Worm (Caenorhabditis elegans) whole organism, L1 larva: ENCODE measurements around the gene srsx-29.

Experiments
- C04F5.9 ChIP-seq: sonication (generic microtip); optimal IDR thresholded peaks from 2 replicates; lab custom pipeline; 2016; ENCODE audit warnings: missing genetic modification characterization, missing compliant biosample characterization
- C16A3.4 ChIP-seq: fragments of 150-350 bp; optimal IDR thresholded peaks from 2 replicates; lab custom pipeline; 2014; ENCODE audit warnings: missing biosample characterization, missing genetic modification characterization
- C34B4.2 ChIP-seq: sonication (generic microtip); optimal IDR thresholded peaks from 2 replicates; lab custom pipeline; 2017; ENCODE audit warnings: mild to moderate bottlenecking, missing genetic modification characterization, missing compliant biosample characterization
- Y116A8C.19 ChIP-seq: sonication (generic microtip); optimal IDR thresholded peaks from 2 replicates; lab custom pipeline; 2016; ENCODE audit warnings: missing compliant biosample characterization, missing genetic modification characterization, borderline replicate concordance
- aha-1 ChIP-seq: fragments of 150-350 bp; optimal IDR thresholded peaks from 2 replicates; lab custom pipeline; 2014; ENCODE audit warnings: missing biosample characterization, missing genetic modification characterization
- aly-2 ChIP-seq: fragments of 150-350 bp; optimal IDR thresholded peaks from 2 replicates; lab custom pipeline; 2014; ENCODE audit warnings: missing biosample characterization, missing genetic modification characterization
- ceh-63 ChIP-seq: fragments of 200-800 bp; sonication (Bioruptor generic); optimal IDR thresholded peaks from 2 replicates; lab custom pipeline; 2018; ENCODE audit warnings: mild to moderate bottlenecking, missing genetic modification characterization, missing compliant biosample characterization
- ceh-82 ChIP-seq, 3 experiments: fragments of 150-350 bp in 1 of 3; sonication (generic microtip) in 2 of 3; optimal IDR thresholded peaks; 2 replicates each; lab custom pipeline; 2014 to 2017; ENCODE audit warnings: missing biosample characterization in 3 of 3, missing genetic modification characterization in 3 of 3
- ceh-90 ChIP-seq: sonication (generic microtip); optimal IDR thresholded peaks from 2 replicates; lab custom pipeline; 2016; ENCODE audit warnings: missing genetic modification characterization, missing compliant biosample characterization
- ces-1 ChIP-seq: fragments of 150-350 bp; optimal IDR thresholded peaks from 2 replicates; lab custom pipeline; 2014; ENCODE audit warnings: missing biosample characterization, missing genetic modification reagents, missing genetic modification characterization
- efl-1 ChIP-seq, 4 experiments: fragments of 150-350 bp; optimal IDR thresholded peaks in 3 of 4; peaks in 1 of 4; 1 replicate in 1 of 4; 2 replicates in 3 of 4; lab custom pipeline; 2014; ENCODE audit warnings: missing biosample characterization in 2 of 4, missing genetic modification characterization in 2 of 4, missing genetic modification reagents in 2 of 4
- egl-13 ChIP-seq: sonication (generic microtip); optimal IDR thresholded peaks from 2 replicates; lab custom pipeline; 2016; ENCODE audit warnings: missing genotype, missing genetic modification reagents, missing genetic modification characterization, missing compliant biosample characterization
- egl-27 ChIP-seq, 2 experiments: fragments of 150-350 bp in 1 of 2; sonication (generic microtip); optimal IDR thresholded peaks; 3 replicates each; lab custom pipeline; 2017 to 2018; ENCODE audit warnings: missing biosample characterization in 2 of 2, missing genetic modification characterization in 2 of 2, missing genetic modification reagents in 2 of 2
- elt-3 ChIP-seq, 6 experiments: fragments of 150-350 bp in 1 of 6; sonication (generic microtip); optimal IDR thresholded peaks; 2 replicates each; lab custom pipeline; 2017 to 2018; ENCODE audit warnings: missing biosample characterization in 6 of 6, missing genetic modification characterization in 6 of 6, inconsistent platforms in 1 of 6
- ets-5 ChIP-seq: fragments of 200-800 bp; sonication (Bioruptor generic); IDR thresholded peaks from 2 replicates; pipeline ENCODE4 v1.3.6; 2022; ENCODE audit warnings: missing genetic modification characterization, missing compliant biosample characterization
- hlh-17 ChIP-seq: fragments of 200-800 bp; sonication (Bioruptor generic); optimal IDR thresholded peaks from 2 replicates; lab custom pipeline; 2018; ENCODE audit warnings: missing genetic modification characterization, mild to moderate bottlenecking, missing compliant biosample characterization, moderate library complexity, borderline replicate concordance
- hlh-4 ChIP-seq: sonication (generic microtip); optimal IDR thresholded peaks from 2 replicates; lab custom pipeline; 2016; ENCODE audit warnings: mild to moderate bottlenecking, missing genetic modification characterization, missing compliant biosample characterization
- hpl-2 ChIP-seq: fragments of 150-350 bp; optimal IDR thresholded peaks from 2 replicates; lab custom pipeline; 2014; ENCODE audit warnings: missing biosample characterization, missing genetic modification reagents, missing genetic modification characterization
- irx-1 ChIP-seq: sonication (generic microtip); optimal IDR thresholded peaks from 2 replicates; lab custom pipeline; 2016; ENCODE audit warnings: missing genetic modification characterization, missing compliant biosample characterization
- isw-1 ChIP-seq: fragments of 200-800 bp; sonication (Bioruptor generic); IDR thresholded peaks from 2 replicates; pipeline ENCODE4 v1.3.6; 2022; ENCODE audit warnings: missing genetic modification characterization, missing compliant biosample characterization
- lin-35 ChIP-seq, 2 experiments: fragments of 150-350 bp; optimal IDR thresholded peaks; 2 replicates each; lab custom pipeline; 2014; ENCODE audit warnings: missing biosample characterization in 2 of 2, missing genetic modification characterization in 2 of 2, missing genetic modification reagents in 2 of 2
- lir-3 ChIP-seq: sonication (generic microtip); optimal IDR thresholded peaks from 2 replicates; lab custom pipeline; 2016; ENCODE audit warnings: mild to moderate bottlenecking, missing genetic modification characterization, moderate library complexity, missing compliant biosample characterization; ENCODE audit not compliant: poor library complexity
- mef-2 ChIP-seq: fragments of 150-350 bp; optimal IDR thresholded peaks from 2 replicates; lab custom pipeline; 2014; ENCODE audit warnings: missing biosample characterization, missing genetic modification characterization
- mep-1 ChIP-seq: fragments of 150-350 bp; optimal IDR thresholded peaks from 2 replicates; lab custom pipeline; 2014; ENCODE audit warnings: missing biosample characterization, missing genetic modification characterization
- nhr-20 ChIP-seq: sonication (generic microtip); optimal IDR thresholded peaks from 2 replicates; lab custom pipeline; 2016; ENCODE audit warnings: mild to moderate bottlenecking, missing genetic modification characterization, missing compliant biosample characterization
- nhr-237 ChIP-seq: fragments of 150-350 bp; optimal IDR thresholded peaks from 2 replicates; lab custom pipeline; 2014; ENCODE audit warnings: missing biosample characterization, missing genetic modification characterization
- nhr-28 ChIP-seq: fragments of 150-350 bp; optimal IDR thresholded peaks from 2 replicates; lab custom pipeline; 2014; ENCODE audit warnings: missing biosample characterization, missing genetic modification characterization
- nhr-84 ChIP-seq: sonication (generic microtip); optimal IDR thresholded peaks from 2 replicates; lab custom pipeline; 2017; ENCODE audit warnings: missing biosample characterization, missing genetic modification characterization
- pag-3 ChIP-seq: sonication (generic microtip); optimal IDR thresholded peaks from 2 replicates; lab custom pipeline; 2017; ENCODE audit warnings: missing genetic modification characterization, mild to moderate bottlenecking, missing compliant biosample characterization, antibody characterized with exemption, borderline replicate concordance; ENCODE audit not compliant: insufficient read depth
- pax-3 ChIP-seq: fragments of 200-800 bp; sonication (Bioruptor generic); optimal IDR thresholded peaks from 2 replicates; lab custom pipeline; 2018; ENCODE audit warnings: mild to moderate bottlenecking, missing genetic modification characterization, moderate library complexity, missing compliant biosample characterization
- rnt-1 ChIP-seq: sonication (generic microtip); optimal IDR thresholded peaks from 2 replicates; lab custom pipeline; 2016; ENCODE audit warnings: mild to moderate bottlenecking, missing genetic modification characterization, moderate library complexity, missing compliant biosample characterization
- skn-1 ChIP-seq: fragments of 150-350 bp; optimal IDR thresholded peaks from 2 replicates; lab custom pipeline; 2014; ENCODE audit warnings: missing biosample characterization, missing genetic modification characterization
- snpc-4 ChIP-seq: fragments of 150-350 bp; optimal IDR thresholded peaks from 2 replicates; lab custom pipeline; 2014; ENCODE audit warnings: missing biosample characterization, missing genetic modification characterization
- snu-23 ChIP-seq: sonication (generic microtip); optimal IDR thresholded peaks from 2 replicates; lab custom pipeline; 2016; ENCODE audit warnings: missing genetic modification characterization, missing compliant biosample characterization
- sox-4 ChIP-seq: sonication (generic microtip); optimal IDR thresholded peaks from 2 replicates; lab custom pipeline; 2016; ENCODE audit warnings: missing genetic modification characterization, missing compliant biosample characterization
- sptf-1 ChIP-seq: fragments of 150-350 bp; optimal IDR thresholded peaks from 2 replicates; lab custom pipeline; 2014; ENCODE audit warnings: missing biosample characterization, missing genetic modification characterization
- sup-37 ChIP-seq: fragments of 200-800 bp; sonication (Bioruptor generic); optimal IDR thresholded peaks from 2 replicates; lab custom pipeline; 2018; ENCODE audit warnings: mild to moderate bottlenecking, missing genetic modification characterization, missing compliant biosample characterization
- tbx-2 ChIP-seq: sonication (generic microtip); optimal IDR thresholded peaks from 2 replicates; lab custom pipeline; 2016; ENCODE audit warnings: missing genetic modification characterization, missing compliant biosample characterization
- unc-130 ChIP-seq: fragments of 150-350 bp; optimal IDR thresholded peaks from 2 replicates; lab custom pipeline; 2017; ENCODE audit warnings: missing biosample characterization, missing genetic modification characterization, inconsistent platforms
- unc-86 ChIP-seq: sonication (generic microtip); optimal IDR thresholded peaks from 2 replicates; lab custom pipeline; 2016; ENCODE audit warnings: missing genetic modification characterization, missing compliant biosample characterization
- vab-15 ChIP-seq: sonication (generic microtip); optimal IDR thresholded peaks from 2 replicates; lab custom pipeline; 2017; ENCODE audit warnings: missing genotype, mild to moderate bottlenecking, missing genetic modification characterization, missing compliant biosample characterization
- zag-1 ChIP-seq: fragments of 150-350 bp; optimal IDR thresholded peaks from 2 replicates; lab custom pipeline; 2014; ENCODE audit warnings: missing biosample characterization, missing genetic modification characterization
- zip-4 ChIP-seq: fragments of 200-800 bp; sonication (Bioruptor generic); optimal IDR thresholded peaks from 2 replicates; lab custom pipeline; 2018; ENCODE audit warnings: mild to moderate bottlenecking, missing genetic modification characterization, moderate library complexity, missing compliant biosample characterization
- ztf-11 ChIP-seq, 2 experiments: sonication (generic microtip); optimal IDR thresholded peaks; 2 replicates each; lab custom pipeline; 2016 to 2017; ENCODE audit warnings: missing genetic modification characterization in 2 of 2, missing biosample characterization in 1 of 2, missing compliant biosample characterization in 1 of 2
- ztf-4 ChIP-seq: fragments of 150-350 bp; optimal IDR thresholded peaks from 2 replicates; lab custom pipeline; 2014; ENCODE audit warnings: missing biosample characterization, missing genetic modification characterization

Gene srsx-29

DNA sequence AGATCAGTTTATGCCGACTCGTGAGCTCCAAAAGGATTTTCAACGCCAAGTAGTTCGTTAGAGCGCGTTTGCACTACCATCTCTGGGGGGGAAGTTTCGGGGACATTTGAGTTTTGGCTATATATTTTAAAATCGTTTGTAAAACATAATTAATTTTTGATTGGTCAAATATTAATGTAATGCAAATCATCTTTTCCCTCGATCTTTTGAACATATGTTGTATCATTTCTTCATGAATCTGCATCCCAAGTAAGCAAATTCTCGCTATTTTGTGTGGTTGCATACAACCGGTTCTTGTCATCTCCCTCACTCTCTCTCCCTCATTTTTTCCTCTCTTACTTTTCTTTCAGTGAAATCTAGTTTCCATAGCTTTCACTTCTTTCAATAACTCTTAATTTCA lies 23.4 kb downstream of the srsx-29 start (continued):
- TF ChIP-seq egl-27 (tag; optimal IDR thresholded peaks at IDR 0.05; lab: Kevin White, UChicago): no peak
- peak; percentile 54 for TF ChIP-seq snpc-4
- TF ChIP-seq hpl-2 (GFP tag; lab: Kevin White, UChicago): no peak
- TF ChIP-seq lir-3: peak; percentile 83
- no peak for TF ChIP-seq elt-3 (tag; optimal IDR thresholded peaks at IDR 0.05; lab: Kevin White, UChicago)
- peak; percentile 41 for TF ChIP-seq pag-3 (tag; lab: Kevin White, UChicago)
- TF ChIP-seq ceh-82 (tag; optimal IDR thresholded peaks at IDR 0.05; lab: Kevin White, UChicago): no peak
- TF ChIP-seq hlh-4 (tag; lab: Kevin White, UChicago): peak; percentile 24
- peak; percentile 63 for TF ChIP-seq isw-1
- peak; percentile 62 for TF ChIP-seq vab-15 (tag; lab: Kevin White, UChicago)
- no peak for TF ChIP-seq nhr-84 (tag; lab: Kevin White, UChicago)
- peak; percentile 35 for TF ChIP-seq ceh-90 (tag; lab: Kevin White, UChicago)
- TF ChIP-seq ztf-4 (tag; lab: Kevin White, UChicago): no peak
- TF ChIP-seq hlh-17: no peak
- no peak for TF ChIP-seq aly-2 (tag; lab: Kevin White, UChicago)
- no peak for TF ChIP-seq Y116A8C.19 (tag; lab: Kevin White, UChicago)
- TF ChIP-seq lin-35 (GFP tag; optimal IDR thresholded peaks at IDR 0.05; lab: Kevin White, UChicago): peak; percentile 50 to 76
- peak; percentile 37 for TF ChIP-seq mep-1 (tag; lab: Kevin White, UChicago)
- TF ChIP-seq sptf-1 (tag; lab: Kevin White, UChicago): no peak
- TF ChIP-seq mef-2 (tag; lab: Kevin White, UChicago): no peak
- peak; percentile 75 for TF ChIP-seq tbx-2 (tag; lab: Kevin White, UChicago)
- TF ChIP-seq nhr-237 (tag; lab: Kevin White, UChicago): peak; percentile 23
- TF ChIP-seq C04F5.9 (tag; lab: Kevin White, UChicago): peak; percentile 52
- TF ChIP-seq ets-5 (GFP tag; lab: Robert Waterston, UW): no peak
- peak; percentile 81 for TF ChIP-seq snu-23 (GFP tag; lab: Kevin White, UChicago)
- peak; percentile 59 to 60 for TF ChIP-seq efl-1 (optimal IDR thresholded peaks at IDR 0.05; lab: Kevin White, UChicago)
- TF ChIP-seq efl-1 (GFP tag; optimal IDR thresholded peaks at IDR 0.05 in 1 of 2; lab: Kevin White, UChicago): peak; percentile 49 to 95
- TF ChIP-seq rnt-1: peak; percentile 29
- TF ChIP-seq irx-1 (tag; lab: Kevin White, UChicago): peak; percentile 34
- peak; percentile 15 for TF ChIP-seq sup-37 (GFP tag; lab: Kevin White, UChicago)
- TF ChIP-seq sox-4 (tag; lab: Kevin White, UChicago): peak; percentile 41
- no peak for TF ChIP-seq nhr-28 (tag; lab: Kevin White, UChicago)
- peak; percentile 39 for TF ChIP-seq unc-130 (tag; lab: Kevin White, UChicago)
- TF ChIP-seq unc-86 (tag; lab: Kevin White, UChicago): peak; percentile 53
- TF ChIP-seq ceh-63 (GFP tag; lab: Kevin White, UChicago): peak; percentile 78
- no peak for TF ChIP-seq aha-1 (tag; lab: Kevin White, UChicago)
- TF ChIP-seq zag-1: no peak
- peak; percentile 70 for TF ChIP-seq egl-13 (tag; lab: Kevin White, UChicago)
- peak; percentile 85 for TF ChIP-seq nhr-20
- TF ChIP-seq ces-1 (GFP tag; lab: Kevin White, UChicago): no peak
- TF ChIP-seq skn-1: peak; percentile 34
- TF ChIP-seq pax-3 (tag; lab: Kevin White, UChicago): peak; percentile 78
- peak; percentile 44 for TF ChIP-seq C16A3.4 (tag; lab: Kevin White, UChicago)
- no peak for TF ChIP-seq C34B4.2 (tag; lab: Kevin White, UChicago)
- TF ChIP-seq zip-4 (GFP tag; lab: Kevin White, UChicago): no peak
- TF ChIP-seq ztf-11 (tag; optimal IDR thresholded peaks at IDR 0.05; lab: Kevin White, UChicago): peak in 1 of 2 experiments; percentile 60
